Worm (Caenorhabditis elegans) whole organism, L4 larva: ENCODE data around the gene Y55F3BL.4.

ENCODE experiments used
- F10B5.3 ChIP-seq: sonication (generic microtip); optimal IDR thresholded peaks from 2 replicates; lab custom pipeline; 2016; ENCODE audit warnings: mild to moderate bottlenecking, missing genetic modification characterization, missing compliant biosample characterization
- ama-1 ChIP-seq: fragments of 150-350 bp; optimal IDR thresholded peaks from 2 replicates; lab custom pipeline; 2014; ENCODE audit warnings: inconsistent platforms, mixed read lengths
- lin-1 ChIP-seq: fragments of 200-800 bp; sonication (Bioruptor generic); IDR thresholded peaks from 2 replicates; pipeline ENCODE4 v1.3.6; 2022; ENCODE audit warnings: missing genetic modification reagents, missing genetic modification characterization, missing compliant biosample characterization
- lin-39 ChIP-seq: fragments of 150-350 bp; optimal IDR thresholded peaks from 2 replicates; lab custom pipeline; 2014; ENCODE audit warnings: missing biosample characterization, missing genetic modification reagents, missing genetic modification characterization
- nhr-102 ChIP-seq: sonication (generic microtip); optimal IDR thresholded peaks from 2 replicates; lab custom pipeline; 2016; ENCODE audit warnings: mild to moderate bottlenecking, missing genetic modification characterization, moderate library complexity, missing compliant biosample characterization

ce11 chrIV:848207-848606 lies 43.3 kb downstream of the Y55F3BL.4 start:
- TF ChIP-seq nhr-102 (no peak), ama-1 (lab: Kevin White, UChicago) (no peak), lin-39 (tag; lab: Kevin White, UChicago) (no peak), lin-1 (GFP tag; lab: Robert Waterston, UW) (no peak), F10B5.3 (tag; lab: Kevin White, UChicago) (no peak)
